Fruit fly (Drosophila melanogaster): ENCODE results near the gene CG15880.

Gene CG15880

dm6 chr2L:773247-773646, 44.5 kb downstream of the CG15880 start, which contains the start of gene CG12506:
Gene CG12506 (plus strand): TSS chr2L:773547.
- TF ChIP-seq CTCF (optimal IDR thresholded peaks at IDR 0.05) = no peak
- TF ChIP-seq CG8478 (optimal IDR thresholded peaks at IDR 0.05) = no peak
